Worm (Caenorhabditis elegans): ENCODE data around the gene rps-1.

- TF ChIP-seq him-1 (tag; optimal IDR thresholded peaks at IDR 0.05) (no peak), dao-5 (tag; optimal IDR thresholded peaks at IDR 0.05) (no peak)
Measured at ce11 chrIII:4482986-4483385, 7.3 kb downstream of the rps-1 start.
